Worm (Caenorhabditis elegans): Measurements from ENCODE around the gene pmp-1.
A peak's percentile ranks its signal among the peaks of the same experiment; 100 is the strongest.

The pmp-1 gene

ce11 chrII:6891838-6892237, 8.3 kb upstream of the pmp-1 start:
- TF ChIP-seq ham-2 (GFP tag; optimal IDR thresholded peaks at IDR 0.05) (no peak), ceh-83 (GFP tag; optimal IDR thresholded peaks at IDR 0.05) (no peak), hlh-1 (tag; optimal IDR thresholded peaks at IDR 0.05) (peak; percentile 83)

ce11 chrII:6891176-6891575, 7.6 kb upstream of the pmp-1 start:
- TF ChIP-seq ceh-43 (GFP tag; optimal IDR thresholded peaks at IDR 0.05) (no peak), elt-1 (tag; optimal IDR thresholded peaks at IDR 0.05; ENCODE audit: borderline replicate concordance, insufficient read depth) (no peak), ham-2 (GFP tag; optimal IDR thresholded peaks at IDR 0.05) (no peak), cnd-1 (tag; optimal IDR thresholded peaks at IDR 0.05) (no peak), nhr-2 (tag; optimal IDR thresholded peaks at IDR 0.05) (no peak), nhr-237 (tag; optimal IDR thresholded peaks at IDR 0.05) (no peak), tbx-8 (GFP tag; optimal IDR thresholded peaks at IDR 0.05) (no peak)

- TF ChIP-seq nhr-76 (tag; optimal IDR thresholded peaks at IDR 0.05) (no peak), nhr-28 (tag; optimal IDR thresholded peaks at IDR 0.05) (no peak), flh-1 (GFP tag; optimal IDR thresholded peaks at IDR 0.05) (no peak), ceh-43 (GFP tag; optimal IDR thresholded peaks at IDR 0.05) (no peak), sptf-1 (tag; optimal IDR thresholded peaks at IDR 0.05) (no peak), ces-1 (GFP tag; optimal IDR thresholded peaks at IDR 0.05) (no peak), ceh-83 (GFP tag; optimal IDR thresholded peaks at IDR 0.05) (no peak), elt-1 (tag; optimal IDR thresholded peaks at IDR 0.05; ENCODE audit: borderline replicate concordance, insufficient read depth) (no peak), nhr-237 (tag; optimal IDR thresholded peaks at IDR 0.05) (no peak), lsy-2 (tag; optimal IDR thresholded peaks at IDR 0.05) (no peak), elt-3 (tag; optimal IDR thresholded peaks at IDR 0.05) (no peak), unc-62 (GFP tag; optimal IDR thresholded peaks at IDR 0.05) (no peak), drap-1 (GFP tag; optimal IDR thresholded peaks at IDR 0.05) (no peak), sem-2 (GFP tag; optimal IDR thresholded peaks at IDR 0.05) (no peak), hlh-1 (tag; optimal IDR thresholded peaks at IDR 0.05) (no peak), mab-5 (tag; optimal IDR thresholded peaks at IDR 0.05) (no peak), unc-39 (tag; optimal IDR thresholded peaks at IDR 0.05) (no peak), bed-3 (GFP tag; optimal IDR thresholded peaks at IDR 0.05) (no peak), mep-1 (tag; optimal IDR thresholded peaks at IDR 0.05) (no peak)
Observed at ce11 chrII:6890095-6890494, 6.5 kb upstream of the pmp-1 start, which contains the start of gene acer-1. Gene acer-1 (minus strand): TSS chrII:6890400.

DNA sequence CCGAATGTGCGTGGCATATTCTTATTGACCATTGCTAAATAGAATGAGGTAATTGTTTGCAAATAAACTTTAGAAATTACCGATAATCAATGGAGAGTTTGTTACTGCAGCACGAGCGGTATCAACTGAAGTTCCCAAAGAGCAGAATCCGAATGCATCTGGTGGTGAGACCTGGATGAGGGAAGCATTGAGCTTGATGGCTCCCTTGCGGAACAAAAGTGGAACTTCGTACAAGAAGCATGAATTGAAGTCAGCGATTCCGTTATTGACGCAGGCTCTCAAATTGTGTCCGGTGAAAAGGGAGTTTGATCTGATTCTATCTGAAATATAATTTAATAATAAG, 6.0 kb upstream of the pmp-1 start:
- no peak for TF ChIP-seq lsy-2 (tag; optimal IDR thresholded peaks at IDR 0.05)
- TF ChIP-seq ceh-43 (GFP tag; optimal IDR thresholded peaks at IDR 0.05) = no peak
- TF ChIP-seq ceh-83 (GFP tag; optimal IDR thresholded peaks at IDR 0.05) = no peak
- TF ChIP-seq drap-1 (GFP tag; optimal IDR thresholded peaks at IDR 0.05) = no peak
- TF ChIP-seq ztf-11 (tag; optimal IDR thresholded peaks at IDR 0.05) = no peak
- TF ChIP-seq blmp-1 (tag; optimal IDR thresholded peaks at IDR 0.05) = no peak
- no peak for TF ChIP-seq mab-5 (tag; optimal IDR thresholded peaks at IDR 0.05)
- TF ChIP-seq elt-1 (tag; optimal IDR thresholded peaks at IDR 0.05; ENCODE audit: borderline replicate concordance, insufficient read depth) = no peak
- no peak for TF ChIP-seq nhr-76 (tag; optimal IDR thresholded peaks at IDR 0.05)
- no peak for TF ChIP-seq ces-1 (GFP tag; optimal IDR thresholded peaks at IDR 0.05)

ce11 chrII:6888661-6889579, 5.4 kb upstream of the pmp-1 start:
- TF ChIP-seq drap-1 (GFP tag; optimal IDR thresholded peaks at IDR 0.05) (no peak), ceh-83 (GFP tag; optimal IDR thresholded peaks at IDR 0.05) (no peak), ces-1 (GFP tag; optimal IDR thresholded peaks at IDR 0.05) (no peak), nhr-12 (tag; optimal IDR thresholded peaks at IDR 0.05) (no peak), unc-120 (tag; optimal IDR thresholded peaks at IDR 0.05; ENCODE audit: poor library complexity, severe bottlenecking) (no peak), mep-1 (tag; optimal IDR thresholded peaks at IDR 0.05) (no peak), nhr-2 (tag; optimal IDR thresholded peaks at IDR 0.05) (no peak)

ce11 chrII:6888211-6888610, 4.7 kb upstream of the pmp-1 start:
- TF ChIP-seq cnd-1 (tag; optimal IDR thresholded peaks at IDR 0.05) (no peak), ceh-39 (tag; optimal IDR thresholded peaks at IDR 0.05) (no peak)

Data from whole organism, mixed stage, embryonic.